In the genomic region with DNA sequence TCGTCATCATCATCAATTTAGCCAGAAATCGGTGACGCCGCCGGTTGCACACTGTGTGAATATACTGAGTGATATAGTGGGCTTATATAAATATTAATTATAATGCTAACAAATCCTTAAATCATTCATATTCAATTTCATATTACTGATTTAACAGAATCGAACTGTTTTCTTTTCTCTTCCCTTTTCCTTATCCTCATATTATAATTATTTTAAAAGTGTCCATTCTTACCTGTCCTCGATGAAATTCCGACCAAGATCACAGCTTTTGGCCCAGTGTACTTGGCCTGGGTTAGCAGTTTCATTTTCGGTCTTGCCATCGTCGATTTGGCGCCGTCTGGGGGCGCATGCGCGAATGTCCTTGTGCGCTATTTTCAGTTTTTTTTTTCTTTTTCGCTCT, we compare ENCODE assay signal across 1 fruit fly cellular context.
TF ChIP-seq lines count a peak whose summit lies in the region.

No protein-coding gene starts in this region.

TF ChIP-seq in whole organism, prepupa, 60 proteins besides CTCF, POLR2A, EP300 and RAD21 (continued from another document):
- TF ChIP-seq dac (GFP tag; optimal IDR thresholded peaks at IDR 0.05; lab: Kevin White, UChicago) (no peak), Gug (GFP tag; IDR thresholded peaks at IDR 0.05; lab: Robert Waterston, UW) (no peak), Sox102F (GFP tag; optimal IDR thresholded peaks at IDR 0.05; lab: Kevin White, UChicago) (no peak), dsx (GFP tag; optimal IDR thresholded peaks at IDR 0.05; lab: Kevin White, UChicago; ENCODE audit: poor library complexity, severe bottlenecking) (no peak), CG1621 (tag; optimal IDR thresholded peaks at IDR 0.05; lab: Kevin White, UChicago) (no peak), achi (GFP tag; optimal IDR thresholded peaks at IDR 0.05; lab: Kevin White, UChicago) (peak; percentile 40), CG11294 (GFP tag; IDR thresholded peaks at IDR 0.05; lab: Robert Waterston, UW) (no peak), spab (GFP tag; optimal IDR thresholded peaks at IDR 0.05; lab: Kevin White, UChicago) (no peak), ss (GFP tag; optimal IDR thresholded peaks at IDR 0.05; lab: Kevin White, UChicago) (no peak), Eip78C (GFP tag; lab: Kevin White, UChicago) (peak; percentile 79), CG4318 (GFP tag; optimal IDR thresholded peaks at IDR 0.05; lab: Kevin White, UChicago) (peak; percentile 22), OdsH (GFP tag; optimal IDR thresholded peaks at IDR 0.05; lab: Kevin White, UChicago) (no peak), fd59A (GFP tag; optimal IDR thresholded peaks at IDR 0.05; lab: Kevin White, UChicago) (no peak), CG6854 (GFP tag; optimal IDR thresholded peaks at IDR 0.05; lab: Kevin White, UChicago) (no peak), Hr38 (GFP tag; optimal IDR thresholded peaks at IDR 0.05; lab: Kevin White, UChicago) (no peak)
TF ChIP-seq in whole organism, prepupa: peak in this region for 16.
